Fruit fly (Drosophila melanogaster) whole organism, embryonic: ENCODE data around the gene Ns1.

Experiments
- Abd-B ChIP-seq: fragments of 200-800 bp; sonication (Bioruptor generic); optimal IDR thresholded peaks from 2 replicates; lab custom pipeline; 2018; ENCODE audit warnings: missing biosample characterization, mild to moderate bottlenecking, missing genetic modification characterization, moderate library complexity
- Ada2b ChIP-seq: fragments of 200-800 bp; sonication (Bioruptor generic); IDR thresholded peaks from 2 replicates; pipeline ENCODE4 v1.3.6; 2022; ENCODE audit warnings: missing biosample characterization, missing genetic modification characterization
- Adf1 ChIP-seq: fragments of 200-800 bp; sonication (Bioruptor generic); IDR thresholded peaks from 2 replicates; pipeline ENCODE4 v1.3.6; 2022; ENCODE audit warnings: missing biosample characterization, missing genetic modification characterization
- CG10147 ChIP-seq: fragments of 200-800 bp; sonication (Bioruptor generic); optimal IDR thresholded peaks from 2 replicates; lab custom pipeline; 2019; ENCODE audit warnings: missing biosample characterization, mild to moderate bottlenecking, missing genetic modification characterization, moderate library complexity
- CG10267 ChIP-seq: fragments of 200-800 bp; sonication (Bioruptor generic); optimal IDR thresholded peaks from 2 replicates; lab custom pipeline; 2018; ENCODE audit warnings: missing biosample characterization, mild to moderate bottlenecking, missing genetic modification characterization, moderate library complexity
- CG11085 ChIP-seq: fragments of 200-800 bp; sonication (Bioruptor generic); IDR thresholded peaks from 2 replicates; pipeline ENCODE4 v1.3.6; 2022; ENCODE audit warnings: missing biosample characterization, missing genetic modification characterization
- CG11560 ChIP-seq: fragments of 200-800 bp; sonication (Bioruptor generic); IDR thresholded peaks from 3 replicates; pipeline ENCODE4 v1.3.6; 2022; ENCODE audit warnings: missing biosample characterization, missing genetic modification characterization
- CG12071 ChIP-seq: fragments of 200-800 bp; sonication (Bioruptor generic); optimal IDR thresholded peaks from 3 replicates; lab custom pipeline; 2018; ENCODE audit warnings: missing biosample characterization, mild to moderate bottlenecking, missing genetic modification characterization
- CG12155 ChIP-seq: fragments of 200-800 bp; sonication (Bioruptor generic); optimal IDR thresholded peaks from 3 replicates; lab custom pipeline; 2016; ENCODE audit warnings: missing biosample characterization, missing genetic modification characterization
- CG12659 ChIP-seq: fragments of 200-800 bp; sonication (Bioruptor generic); optimal IDR thresholded peaks from 3 replicates; lab custom pipeline; 2017; ENCODE audit warnings: mild to moderate bottlenecking, missing biosample characterization, missing genetic modification reagents, missing genetic modification characterization
- CG12769 ChIP-seq: fragments of 200-800 bp; sonication (Bioruptor generic); optimal IDR thresholded peaks from 2 replicates; lab custom pipeline; 2019; ENCODE audit warnings: missing biosample characterization, mild to moderate bottlenecking, missing genetic modification characterization, moderate library complexity
- CG13424 ChIP-seq: fragments of 200-800 bp; sonication (Bioruptor generic); optimal IDR thresholded peaks from 2 replicates; lab custom pipeline; 2019; ENCODE audit warnings: missing biosample characterization, mild to moderate bottlenecking, missing genetic modification characterization, moderate library complexity
- CG14710 ChIP-seq: fragments of 200-800 bp; sonication (Bioruptor generic); optimal IDR thresholded peaks from 3 replicates; lab custom pipeline; 2019; ENCODE audit warnings: missing biosample characterization, mild to moderate bottlenecking, missing genetic modification characterization, moderate library complexity
- CG15479 ChIP-seq: fragments of 200-800 bp; sonication (Bioruptor generic); optimal IDR thresholded peaks from 3 replicates; lab custom pipeline; 2019; ENCODE audit warnings: missing biosample characterization, mild to moderate bottlenecking, missing genetic modification characterization, moderate library complexity
- CG1647 ChIP-seq: fragments of 200-800 bp; sonication (Bioruptor generic); optimal IDR thresholded peaks from 3 replicates; lab custom pipeline; 2016; ENCODE audit warnings: missing biosample characterization, missing genetic modification characterization
- CG17328 ChIP-seq: fragments of 200-800 bp; sonication (Bioruptor generic); IDR thresholded peaks from 2 replicates; pipeline ENCODE4 v1.3.6; 2022; ENCODE audit warnings: missing biosample characterization, missing genetic modification characterization
- CG2712 ChIP-seq: fragments of 200-800 bp; optimal IDR thresholded peaks from 3 replicates; lab custom pipeline; 2019; ENCODE audit warnings: missing biosample characterization, mild to moderate bottlenecking, missing genetic modification characterization, moderate library complexity
- CG31441 ChIP-seq: fragments of 200-800 bp; sonication (Bioruptor generic); IDR thresholded peaks from 2 replicates; pipeline ENCODE4 v1.3.6; 2022; ENCODE audit warnings: missing biosample characterization, missing genetic modification characterization
- CG34422 ChIP-seq: fragments of 200-800 bp; sonication (Bioruptor generic); IDR thresholded peaks from 3 replicates; pipeline ENCODE4 v1.3.6; 2022; ENCODE audit warnings: missing biosample characterization, missing genetic modification characterization
- CG4707 ChIP-seq: fragments of 200-800 bp; sonication (Bioruptor generic); optimal IDR thresholded peaks from 2 replicates; lab custom pipeline; 2018; ENCODE audit warnings: missing biosample characterization, mild to moderate bottlenecking, missing genetic modification characterization, moderate library complexity
- CG4730 ChIP-seq: fragments of 200-800 bp; sonication (Bioruptor generic); IDR thresholded peaks from 2 replicates; pipeline ENCODE4 v1.3.6; 2022; ENCODE audit warnings: missing biosample characterization, missing genetic modification characterization
- CG4854 ChIP-seq: fragments of 200-800 bp; sonication (Bioruptor generic); optimal IDR thresholded peaks from 2 replicates; lab custom pipeline; 2016; ENCODE audit warnings: missing biosample characterization, missing genetic modification characterization, inconsistent platforms
- CG6654 ChIP-seq: fragments of 200-800 bp; sonication (Bioruptor generic); optimal IDR thresholded peaks from 2 replicates; lab custom pipeline; 2017; ENCODE audit warnings: missing biosample characterization, mild to moderate bottlenecking, missing genetic modification characterization
- CG8944 ChIP-seq: fragments of 200-800 bp; sonication (Bioruptor generic); optimal IDR thresholded peaks from 3 replicates; lab custom pipeline; 2016; ENCODE audit warnings: missing biosample characterization, missing genetic modification characterization
- CG9437 ChIP-seq: fragments of 200-800 bp; sonication (Bioruptor generic); optimal IDR thresholded peaks from 2 replicates; lab custom pipeline; 2018; ENCODE audit warnings: missing biosample characterization, mild to moderate bottlenecking, missing genetic modification characterization
- D19A ChIP-seq: fragments of 200-800 bp; optimal IDR thresholded peaks from 3 replicates; lab custom pipeline; 2019; ENCODE audit warnings: missing biosample characterization, mild to moderate bottlenecking, missing genetic modification characterization, moderate library complexity
- Dbx ChIP-seq: fragments of 200-800 bp; sonication (Bioruptor generic); IDR thresholded peaks from 3 replicates; pipeline ENCODE4 v1.3.6; 2022; ENCODE audit warnings: missing biosample characterization, missing genetic modification characterization
- E2f1 ChIP-seq: fragments of 200-800 bp; sonication (Bioruptor generic); IDR thresholded peaks from 2 replicates; pipeline ENCODE4 v1.3.6; 2022; ENCODE audit warnings: missing biosample characterization, missing genetic modification characterization
- ERR ChIP-seq: fragments of 200-800 bp; sonication (Bioruptor generic); optimal IDR thresholded peaks from 2 replicates; lab custom pipeline; 2016; ENCODE audit warnings: missing biosample characterization, missing genetic modification characterization
- Gug ChIP-seq: fragments of 200-800 bp; sonication (Bioruptor generic); IDR thresholded peaks from 4 replicates; pipeline ENCODE4 v1.3.6; 2022; ENCODE audit warnings: missing biosample characterization, missing genetic modification characterization
- Max ChIP-seq: fragments of 200-800 bp; sonication (Bioruptor generic); optimal IDR thresholded peaks from 2 replicates; lab custom pipeline; 2016; ENCODE audit warnings: missing biosample characterization, mild to moderate bottlenecking, missing genetic modification characterization
- NK7.1 ChIP-seq: fragments of 200-800 bp; sonication (Bioruptor generic); optimal IDR thresholded peaks from 3 replicates; lab custom pipeline; 2016; ENCODE audit warnings: missing biosample characterization, missing genetic modification characterization
- Ptx1 ChIP-seq: fragments of 200-800 bp; sonication (Bioruptor generic); IDR thresholded peaks from 2 replicates; pipeline ENCODE4 v1.3.6; 2022; ENCODE audit warnings: missing biosample characterization, missing genetic modification characterization
- bab2 ChIP-seq: fragments of 200-800 bp; sonication (Bioruptor generic); optimal IDR thresholded peaks from 2 replicates; lab custom pipeline; 2016; ENCODE audit warnings: missing biosample characterization, missing genetic modification characterization
- bbx ChIP-seq: fragments of 200-800 bp; sonication (Bioruptor generic); IDR thresholded peaks from 2 replicates; pipeline ENCODE4 v1.3.6; 2022; ENCODE audit warnings: missing biosample characterization, missing genetic modification characterization; ENCODE audit not compliant: partially characterized antibody
- bowl ChIP-seq: fragments of 200-800 bp; sonication (Bioruptor generic); IDR thresholded peaks from 2 replicates; pipeline ENCODE4 v1.3.6; 2022; ENCODE audit warnings: missing biosample characterization, missing genetic modification characterization
- cg ChIP-seq: fragments of 200-800 bp; sonication (Bioruptor generic); optimal IDR thresholded peaks from 3 replicates; lab custom pipeline; 2019; ENCODE audit warnings: missing biosample characterization, mild to moderate bottlenecking, missing genetic modification characterization, moderate library complexity
- croc ChIP-seq: fragments of 200-800 bp; sonication (Bioruptor generic); conservative IDR thresholded peaks from 3 replicates; pipeline ENCODE4 v1.3.6; 2022; ENCODE audit warnings: missing biosample characterization, missing genetic modification characterization
- cwo ChIP-seq: fragments of 200-800 bp; sonication (Bioruptor generic); optimal IDR thresholded peaks from 3 replicates; lab custom pipeline; 2017; ENCODE audit warnings: missing biosample characterization, missing genetic modification characterization, mild to moderate bottlenecking, moderate library complexity, missing genetic modification reagents
- dmrt11E ChIP-seq: fragments of 200-800 bp; sonication (Bioruptor generic); optimal IDR thresholded peaks from 3 replicates; lab custom pipeline; 2018; ENCODE audit warnings: missing biosample characterization, mild to moderate bottlenecking, missing genetic modification characterization, moderate library complexity
- exex ChIP-seq: fragments of 200-800 bp; sonication (Bioruptor generic); optimal IDR thresholded peaks from 4 replicates; lab custom pipeline; 2018; ENCODE audit warnings: missing biosample characterization, mild to moderate bottlenecking, missing genetic modification characterization, moderate library complexity
- fd102C ChIP-seq: fragments of 200-800 bp; sonication (Bioruptor generic); optimal IDR thresholded peaks from 2 replicates; lab custom pipeline; 2018; ENCODE audit warnings: missing biosample characterization, mild to moderate bottlenecking, missing genetic modification characterization, moderate library complexity
- fd3F ChIP-seq: fragments of 200-800 bp; sonication (Bioruptor generic); optimal IDR thresholded peaks from 2 replicates; lab custom pipeline; 2018; ENCODE audit warnings: missing biosample characterization, mild to moderate bottlenecking, missing genetic modification characterization, moderate library complexity
- fd96Cb ChIP-seq: fragments of 200-800 bp; sonication (Bioruptor generic); optimal IDR thresholded peaks from 2 replicates; lab custom pipeline; 2018; ENCODE audit warnings: missing biosample characterization, mild to moderate bottlenecking, missing genetic modification characterization, moderate library complexity
- ftz-f1 ChIP-seq: fragments of 200-800 bp; sonication (Bioruptor generic); optimal IDR thresholded peaks from 2 replicates; lab custom pipeline; 2016; ENCODE audit warnings: missing biosample characterization, missing genetic modification characterization
- gcm2 ChIP-seq: fragments of 200-800 bp; sonication (Bioruptor generic); optimal IDR thresholded peaks from 2 replicates; lab custom pipeline; 2016; ENCODE audit warnings: missing biosample characterization, missing genetic modification characterization
- kni ChIP-seq: fragments of 200-800 bp; sonication (Bioruptor generic); optimal IDR thresholded peaks from 3 replicates; lab custom pipeline; 2017; ENCODE audit warnings: mild to moderate bottlenecking, missing biosample characterization, missing genetic modification reagents, missing genetic modification characterization
- oc ChIP-seq: fragments of 200-800 bp; sonication (Bioruptor generic); optimal IDR thresholded peaks from 2 replicates; lab custom pipeline; 2018; ENCODE audit warnings: missing biosample characterization, mild to moderate bottlenecking, missing genetic modification characterization, moderate library complexity
- org-1 ChIP-seq: fragments of 200-800 bp; sonication (Bioruptor generic); optimal IDR thresholded peaks from 2 replicates; lab custom pipeline; 2017; ENCODE audit warnings: missing biosample characterization, missing genetic modification characterization
- slou ChIP-seq: fragments of 200-800 bp; sonication (Bioruptor generic); optimal IDR thresholded peaks from 3 replicates; lab custom pipeline; 2016; ENCODE audit warnings: missing biosample characterization, missing genetic modification characterization
- ssp ChIP-seq: fragments of 200-800 bp; sonication (Bioruptor generic); IDR thresholded peaks from 2 replicates; pipeline ENCODE4 v1.3.6; 2022; ENCODE audit warnings: missing biosample characterization, missing genetic modification characterization
- wor ChIP-seq: fragments of 200-800 bp; sonication (Bioruptor generic); IDR thresholded peaks from 2 replicates; pipeline ENCODE4 v1.3.6; 2022; ENCODE audit warnings: missing biosample characterization, missing genetic modification characterization

The Ns1 gene

dm6 chr3R:17056905-17057251, 15.6 kb downstream of the Ns1 start (continued):
- no peak for TF ChIP-seq slou (GFP tag; lab: Kevin White, UChicago)
- no peak for TF ChIP-seq CG12155 (GFP tag; lab: Kevin White, UChicago)
- TF ChIP-seq CG17328, result no peak
- TF ChIP-seq bbx (GFP tag; lab: Robert Waterston, UW), result no peak
- TF ChIP-seq CG14710, result peak; percentile 35
- peak; percentile 45 for TF ChIP-seq fd96Cb (tag; lab: Kevin White, UChicago)
- TF ChIP-seq CG6654, result peak; percentile 22
- TF ChIP-seq CG15479 (GFP tag; lab: Kevin White, UChicago), result no peak
- no peak for TF ChIP-seq CG10147 (GFP tag; lab: Kevin White, UChicago)
- TF ChIP-seq Gug, result 0 out of 4 replicates have a peak, but pooled peaks have one; percentile 28
- 0 out of 2 replicates have a peak, but pooled peaks have one; percentile 4 for TF ChIP-seq bowl (GFP tag; lab: Robert Waterston, UW)
- no peak for TF ChIP-seq gcm2 (GFP tag; lab: Kevin White, UChicago)
- peak; percentile 43; the same call in 1 of the 2 replicates for TF ChIP-seq CG31441
- peak; percentile 49 for TF ChIP-seq Ptx1 (GFP tag; lab: Robert Waterston, UW)
- TF ChIP-seq Dbx (GFP tag; lab: Robert Waterston, UW), result no peak
- no peak for TF ChIP-seq CG4854 (GFP tag; lab: Kevin White, UChicago)
- no peak for TF ChIP-seq CG12071 (GFP tag; lab: Kevin White, UChicago)
- TF ChIP-seq CG9437 (GFP tag; lab: Kevin White, UChicago), result no peak
- no peak for TF ChIP-seq fd3F (GFP tag; lab: Kevin White, UChicago)
- peak; percentile 10 for TF ChIP-seq dmrt11E (tag; lab: Kevin White, UChicago)
- no peak for TF ChIP-seq CG34422 (GFP tag; lab: Robert Waterston, UW)
- TF ChIP-seq bab2 (GFP tag; lab: Kevin White, UChicago), result no peak
- no peak for TF ChIP-seq CG8944 (GFP tag; lab: Kevin White, UChicago)
- no peak for TF ChIP-seq kni (GFP tag; lab: Kevin White, UChicago)
- no peak for TF ChIP-seq CG12659 (GFP tag; lab: Kevin White, UChicago)
- no peak for TF ChIP-seq org-1
- no peak for TF ChIP-seq Adf1
- no peak for TF ChIP-seq cwo (GFP tag; lab: Kevin White, UChicago)
- no peak for TF ChIP-seq ftz-f1
- TF ChIP-seq wor (GFP tag; lab: Robert Waterston, UW), result no peak
- TF ChIP-seq cg (GFP tag; lab: Kevin White, UChicago), result no peak
- TF ChIP-seq oc (tag; lab: Kevin White, UChicago), result no peak
- no peak for TF ChIP-seq E2f1
- no peak for TF ChIP-seq CG4707 (GFP tag; lab: Kevin White, UChicago)
- TF ChIP-seq CG4730 (GFP tag; lab: Robert Waterston, UW), result no peak
- TF ChIP-seq Max (GFP tag; lab: Kevin White, UChicago), result no peak
- TF ChIP-seq CG11085, result no peak
- peak; percentile 29 for TF ChIP-seq CG12769 (tag; lab: Kevin White, UChicago)
- no peak for TF ChIP-seq CG11560 (tag; lab: Robert Waterston, UW)
- TF ChIP-seq ERR (GFP tag; lab: Kevin White, UChicago), result no peak
- no peak for TF ChIP-seq ssp
- no peak for TF ChIP-seq fd102C (GFP tag; lab: Kevin White, UChicago)
- TF ChIP-seq D19A (tag; lab: Kevin White, UChicago), result peak; percentile 36
- TF ChIP-seq CG13424 (tag; lab: Kevin White, UChicago), result no peak
- TF ChIP-seq CG2712, result peak; percentile 59
- TF ChIP-seq Ada2b (GFP tag; lab: Robert Waterston, UW), result peak; percentile 4; the same call in 1 of the 2 replicates
- TF ChIP-seq CG10267 (tag; lab: Kevin White, UChicago), result no peak
- TF ChIP-seq Abd-B (GFP tag; lab: Kevin White, UChicago), result no peak
- no peak for TF ChIP-seq CG1647
- no peak for TF ChIP-seq croc (GFP tag; lab: Robert Waterston, UW)
- TF ChIP-seq NK7.1 (GFP tag; lab: Kevin White, UChicago), result no peak
- no peak for TF ChIP-seq exex (tag; lab: Kevin White, UChicago)
